Comparison of ENCODE assay signal across 4 worm cellular contexts in the genomic region with DNA sequence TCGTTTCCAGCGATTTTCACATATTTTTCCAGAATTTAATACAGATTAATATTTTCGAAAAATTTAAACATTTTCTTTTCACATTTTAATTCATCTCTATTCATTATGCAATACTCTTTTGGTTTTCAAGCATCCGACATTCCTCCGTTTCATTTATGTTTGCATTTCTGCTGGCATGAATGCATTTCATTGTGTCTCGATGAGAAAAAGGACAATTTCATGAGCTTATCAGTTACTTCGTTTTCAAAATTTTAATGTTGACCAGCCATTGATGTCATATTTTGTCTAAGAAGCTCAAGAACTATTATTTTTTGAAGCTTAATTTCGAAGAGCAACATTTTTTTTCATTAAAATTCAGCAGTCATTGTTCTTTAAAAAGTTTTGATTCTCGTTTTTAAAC.
TF ChIP-seq lines count a peak whose summit lies in the region.

No protein-coding gene starts in this region.

TF ChIP-seq in whole organism, L2 larva, 48 proteins besides CTCF, POLR2A, EP300 and RAD21:
- TF ChIP-seq ama-1 (optimal IDR thresholded peaks at IDR 0.05; lab: Kevin White, UChicago) (no peak), fos-1 (tag; optimal IDR thresholded peaks at IDR 0.05; lab: Kevin White, UChicago) (peak; percentile 47)
TF ChIP-seq in whole organism, L2 larva: peak in this region for 1.

TF ChIP-seq in whole organism, L3 larva, 47 proteins besides CTCF, POLR2A, EP300 and RAD21:
- peak; percentile 63 for TF ChIP-seq pqm-1 (tag; optimal IDR thresholded peaks at IDR 0.05; lab: Kevin White, UChicago)
- no peak for TF ChIP-seq nfya-1 (tag; optimal IDR thresholded peaks at IDR 0.05; lab: Kevin White, UChicago; ENCODE audit: insufficient read depth)
- no peak for TF ChIP-seq eor-1 (tag; optimal IDR thresholded peaks at IDR 0.05; lab: Kevin White, UChicago)
- TF ChIP-seq mdl-1 (tag; optimal IDR thresholded peaks at IDR 0.05; lab: Kevin White, UChicago), result no peak
- no peak for TF ChIP-seq ceh-82 (tag; optimal IDR thresholded peaks at IDR 0.05; lab: Kevin White, UChicago)
- no peak for TF ChIP-seq unc-62 (GFP tag; optimal IDR thresholded peaks at IDR 0.05; lab: Kevin White, UChicago)
- TF ChIP-seq elt-2 (tag; optimal IDR thresholded peaks at IDR 0.05; lab: Kevin White, UChicago), result peak; percentile 28
- TF ChIP-seq sea-2 (GFP tag; optimal IDR thresholded peaks at IDR 0.05; lab: Kevin White, UChicago), result no peak

TF ChIP-seq in whole organism, L4 larva, 104 proteins besides CTCF, POLR2A, EP300 and RAD21:
- TF ChIP-seq daf-16 (GFP tag; optimal IDR thresholded peaks at IDR 0.05; lab: Kevin White, UChicago) (no peak), daf-16 (tag; optimal IDR thresholded peaks at IDR 0.05; lab: Kevin White, UChicago) (peak; percentile 72), pqm-1 (tag; optimal IDR thresholded peaks at IDR 0.05; lab: Kevin White, UChicago) (peak; percentile 67), dve-1 (tag; optimal IDR thresholded peaks at IDR 0.05; lab: Kevin White, UChicago; ENCODE audit: insufficient read depth) (peak; percentile 49), T20F7.1 (GFP tag; optimal IDR thresholded peaks at IDR 0.05; lab: Kevin White, UChicago) (peak; percentile 47), zip-2 (tag; optimal IDR thresholded peaks at IDR 0.05; lab: Kevin White, UChicago) (no peak), nhr-77 (tag; optimal IDR thresholded peaks at IDR 0.05; lab: Kevin White, UChicago) (peak; percentile 19), T26A8.4 (GFP tag; IDR thresholded peaks at IDR 0.05; lab: Robert Waterston, UW) (no peak), aha-1 (tag; lab: Kevin White, UChicago) (peak; percentile 9)

TF ChIP-seq in whole organism, young adult, 124 proteins besides CTCF, POLR2A, EP300 and RAD21:
- 0 out of 2 replicates have a peak, but pooled peaks have one; percentile 11 for TF ChIP-seq madf-6 (GFP tag; IDR thresholded peaks at IDR 0.05; lab: Robert Waterston, UW)
- no peak for TF ChIP-seq lsy-27 (tag; optimal IDR thresholded peaks at IDR 0.05; lab: Kevin White, UChicago; ENCODE audit: borderline replicate concordance, insufficient read depth)
- TF ChIP-seq nhr-80 (tag; optimal IDR thresholded peaks at IDR 0.05; lab: Kevin White, UChicago), result peak; percentile 30
